Worm (Caenorhabditis elegans): ENCODE data around the gene F59D6.1.

DNA sequence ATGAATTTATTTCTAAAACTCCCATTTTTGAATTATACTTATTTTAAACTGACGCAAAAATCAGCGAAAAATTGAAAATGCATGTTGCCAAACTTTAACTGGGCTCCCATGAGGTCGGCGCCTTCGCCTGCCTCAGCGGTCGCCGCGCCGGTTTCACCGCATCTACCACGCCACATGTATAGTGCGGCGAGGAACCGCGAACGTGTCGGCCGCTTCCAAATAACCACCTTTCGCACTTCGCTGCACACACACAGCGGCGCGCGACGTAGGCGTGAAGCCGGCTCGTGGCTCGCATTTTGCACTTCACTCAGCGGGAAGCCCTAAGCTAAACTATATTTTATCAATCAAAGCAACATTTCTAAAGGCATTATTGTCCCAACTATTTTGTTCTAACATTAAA is 55.6 kb downstream of the F59D6.1 start:
- TF ChIP-seq fos-1 (tag; optimal IDR thresholded peaks at IDR 0.05) (no peak), Y48G9A.11 (GFP tag; IDR thresholded peaks at IDR 0.05) (no peak), T20F7.1 (GFP tag; optimal IDR thresholded peaks at IDR 0.05) (no peak), nhr-25 (tag; optimal IDR thresholded peaks at IDR 0.05; ENCODE audit: borderline replicate concordance, insufficient read depth) (no peak), ama-1 (optimal IDR thresholded peaks at IDR 0.05) (no peak), jun-1 (tag; optimal IDR thresholded peaks at IDR 0.05) (no peak), nhr-76 (tag; optimal IDR thresholded peaks at IDR 0.05) (no peak), nhr-237 (tag; optimal IDR thresholded peaks at IDR 0.05) (no peak), unc-62 (GFP tag; optimal IDR thresholded peaks at IDR 0.05 in 1 of 2) (no peak), unc-62 (tag; optimal IDR thresholded peaks at IDR 0.05) (no peak), unc-39 (tag; optimal IDR thresholded peaks at IDR 0.05) (no peak), pqm-1 (tag; optimal IDR thresholded peaks at IDR 0.05) (no peak), duxl-1 (tag; optimal IDR thresholded peaks at IDR 0.05; ENCODE audit: poor library complexity) (no peak)

All from whole organism, L4 larva.